Worm (Caenorhabditis elegans): ENCODE measurements around the gene cgp-1.

cgp-1 gene

ce11 chrV:102165-102564, 20.4 kb downstream of the cgp-1 start:
- TF ChIP-seq ceh-63 (GFP tag; optimal IDR thresholded peaks at IDR 0.05) (no peak), efl-1 (optimal IDR thresholded peaks at IDR 0.05) (no peak), efl-1 (GFP tag; optimal IDR thresholded peaks at IDR 0.05 in 1 of 2) (peak in 1 of 2 experiments; percentile 27)

- TF ChIP-seq isw-1 (GFP tag; IDR thresholded peaks at IDR 0.05) (no peak), nhr-85 (tag) (no peak), lir-3 (tag; optimal IDR thresholded peaks at IDR 0.05; ENCODE audit: poor library complexity) (no peak), xbp-1 (tag; optimal IDR thresholded peaks at IDR 0.05) (no peak)
Measured at ce11 chrV:83732-84131, 38.9 kb downstream of the cgp-1 start, which contains the start of gene daam-1. Gene daam-1, minus strand, starts transcription at chrV:83832.

Measured in whole organism, L1 larva.